Worm (Caenorhabditis elegans) whole organism, young adult: ENCODE results near the gene Y39A1A.21.

ENCODE experiments used
- F52B5.7 ChIP-seq: sonication (generic microtip); optimal IDR thresholded peaks from 2 replicates; lab custom pipeline; 2016; ENCODE audit warnings: mild to moderate bottlenecking, missing genetic modification characterization, missing compliant biosample characterization
- egl-18 ChIP-seq: fragments of 200-800 bp; sonication (Bioruptor generic); IDR thresholded peaks from 2 replicates; pipeline ENCODE4 v1.3.6; 2022; ENCODE audit warnings: missing genetic modification reagents, missing genetic modification characterization, missing compliant biosample characterization
- egrh-3 ChIP-seq: fragments of 200-800 bp; sonication (Bioruptor generic); IDR thresholded peaks from 2 replicates; pipeline ENCODE4 v1.3.6; 2022; ENCODE audit warnings: missing genetic modification reagents, missing genetic modification characterization, missing compliant biosample characterization
- gei-17 ChIP-seq: fragments of 200-800 bp; sonication (Bioruptor generic); optimal IDR thresholded peaks from 2 replicates; lab custom pipeline; 2018; ENCODE audit warnings: mild to moderate bottlenecking, missing genetic modification characterization, missing compliant biosample characterization
- hlh-26 ChIP-seq: fragments of 200-800 bp; sonication (Bioruptor generic); conservative IDR thresholded peaks from 2 replicates; pipeline ENCODE4 v1.3.6; 2022; ENCODE audit warnings: missing genetic modification reagents, missing genetic modification characterization, missing compliant biosample characterization
- hsf-1 ChIP-seq: fragments of 200-800 bp; sonication (Bioruptor generic); IDR thresholded peaks from 2 replicates; pipeline ENCODE4 v1.3.6; 2022; ENCODE audit warnings: missing genetic modification reagents, missing genetic modification characterization, missing compliant biosample characterization
- mxl-1 ChIP-seq: sonication (generic microtip); optimal IDR thresholded peaks from 2 replicates; lab custom pipeline; 2016; ENCODE audit warnings: missing genetic modification characterization, missing compliant biosample characterization

DNA sequence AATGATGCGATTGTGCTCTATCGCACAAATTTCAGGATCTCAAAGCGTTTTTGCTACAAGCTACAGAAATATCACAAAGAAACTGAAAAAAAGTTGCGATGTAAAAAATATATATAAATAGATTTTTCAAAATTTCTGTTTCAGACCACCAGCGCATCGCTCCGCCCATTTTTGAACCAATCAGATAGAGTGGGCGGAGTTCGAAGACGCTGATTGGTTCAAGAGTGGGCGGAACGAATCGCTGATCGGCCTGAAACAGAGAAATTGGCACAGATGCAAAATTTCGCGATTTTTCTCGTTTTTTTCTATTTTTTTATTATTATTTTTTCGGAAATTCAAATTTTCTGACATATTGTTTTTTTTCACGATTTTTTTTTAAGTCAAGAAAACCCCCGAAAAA, 4.0 kb downstream of the Y39A1A.21 start:
- TF ChIP-seq hsf-1 (GFP tag; lab: Robert Waterston, UW) (no peak), hlh-26 (GFP tag; lab: Robert Waterston, UW) (no peak), gei-17 (GFP tag; lab: Kevin White, UChicago) (no peak), egrh-3 (GFP tag; lab: Robert Waterston, UW) (no peak), egl-18 (no peak), F52B5.7 (tag; lab: Kevin White, UChicago) (no peak), mxl-1 (no peak)
